Worm (Caenorhabditis elegans) whole organism, mixed stage, embryonic: ENCODE data around the gene C29G2.3.
"Not testable (repeated sequence)": the region's sequence is repeated elsewhere in the genome, so short reads cannot be mapped to it uniquely, and the experiment has no call there.

Experiments used
- M03D4.4 ChIP-seq: sonication (generic microtip); optimal IDR thresholded peaks from 2 replicates; lab custom pipeline; 2017; ENCODE audit warnings: mild to moderate bottlenecking, missing genetic modification characterization, missing compliant biosample characterization
- bed-3 ChIP-seq: fragments of 200-800 bp; sonication (Bioruptor generic); optimal IDR thresholded peaks from 3 replicates; lab custom pipeline; 2018; ENCODE audit warnings: mild to moderate bottlenecking, missing genetic modification characterization, moderate library complexity, missing compliant biosample characterization
- blmp-1 ChIP-seq: fragments of 150-350 bp; optimal IDR thresholded peaks from 2 replicates; lab custom pipeline; 2014; ENCODE audit warnings: missing biosample characterization, missing genetic modification characterization
- ceh-39 ChIP-seq: fragments of 150-350 bp; optimal IDR thresholded peaks from 2 replicates; lab custom pipeline; 2014; ENCODE audit warnings: missing biosample characterization, missing genetic modification characterization
- ceh-43 ChIP-seq: fragments of 200-800 bp; sonication (Bioruptor generic); optimal IDR thresholded peaks from 2 replicates; lab custom pipeline; 2018; ENCODE audit warnings: mild to moderate bottlenecking, missing genetic modification characterization, moderate library complexity, missing compliant biosample characterization
- ceh-83 ChIP-seq: fragments of 200-800 bp; sonication (Bioruptor generic); optimal IDR thresholded peaks from 2 replicates; lab custom pipeline; 2018; ENCODE audit warnings: mild to moderate bottlenecking, missing genetic modification characterization, missing compliant biosample characterization
- ces-1 ChIP-seq: fragments of 150-350 bp; optimal IDR thresholded peaks from 2 replicates; lab custom pipeline; 2014; ENCODE audit warnings: missing biosample characterization, missing genetic modification reagents, missing genetic modification characterization
- cnd-1 ChIP-seq: fragments of 200-800 bp; sonication (Bioruptor generic); optimal IDR thresholded peaks from 2 replicates; lab custom pipeline; 2018; ENCODE audit warnings: mild to moderate bottlenecking, missing genetic modification characterization, missing compliant biosample characterization
- drap-1 ChIP-seq: fragments of 200-800 bp; sonication (Bioruptor generic); optimal IDR thresholded peaks from 3 replicates; lab custom pipeline; 2018; ENCODE audit warnings: mild to moderate bottlenecking, missing genetic modification characterization, missing compliant biosample characterization
- flh-1 ChIP-seq: fragments of 200-800 bp; sonication (Bioruptor generic); optimal IDR thresholded peaks from 2 replicates; lab custom pipeline; 2018; ENCODE audit warnings: mild to moderate bottlenecking, missing genetic modification characterization, moderate library complexity, missing compliant biosample characterization
- ham-2 ChIP-seq: fragments of 200-800 bp; sonication (Bioruptor generic); optimal IDR thresholded peaks from 2 replicates; lab custom pipeline; 2018; ENCODE audit warnings: mild to moderate bottlenecking, missing genetic modification characterization, missing compliant biosample characterization
- hlh-1 ChIP-seq: fragments of 150-350 bp; optimal IDR thresholded peaks from 2 replicates; lab custom pipeline; 2014; ENCODE audit warnings: missing biosample characterization, missing genetic modification reagents, missing genetic modification characterization
- lin-13 ChIP-seq: fragments of 150-350 bp; optimal IDR thresholded peaks from 2 replicates; lab custom pipeline; 2014; ENCODE audit warnings: missing biosample characterization, missing genetic modification characterization
- lin-32 ChIP-seq: fragments of 200-800 bp; sonication (Bioruptor generic); optimal IDR thresholded peaks from 2 replicates; lab custom pipeline; 2018; ENCODE audit warnings: mild to moderate bottlenecking, missing genetic modification characterization, missing compliant biosample characterization
- lsy-2 ChIP-seq: fragments of 150-350 bp; optimal IDR thresholded peaks from 2 replicates; lab custom pipeline; 2014; ENCODE audit warnings: missing biosample characterization, missing genetic modification characterization
- mab-5 ChIP-seq: fragments of 150-350 bp; optimal IDR thresholded peaks from 2 replicates; lab custom pipeline; 2014; ENCODE audit warnings: missing biosample characterization, missing genetic modification characterization
- mep-1 ChIP-seq: fragments of 150-350 bp; optimal IDR thresholded peaks from 2 replicates; lab custom pipeline; 2017; ENCODE audit warnings: missing biosample characterization, missing genetic modification reagents, missing genetic modification characterization, inconsistent platforms
- mls-2 ChIP-seq: sonication (generic microtip); optimal IDR thresholded peaks from 2 replicates; lab custom pipeline; 2016; ENCODE audit warnings: mild to moderate bottlenecking, missing genetic modification characterization, moderate library complexity, missing compliant biosample characterization
- nhr-12 ChIP-seq: fragments of 150-350 bp; optimal IDR thresholded peaks from 2 replicates; lab custom pipeline; 2014; ENCODE audit warnings: missing biosample characterization, missing genetic modification characterization
- nhr-2 ChIP-seq: fragments of 150-350 bp; optimal IDR thresholded peaks from 2 replicates; lab custom pipeline; 2014; ENCODE audit warnings: missing biosample characterization, missing genetic modification characterization
- nhr-237 ChIP-seq: fragments of 150-350 bp; optimal IDR thresholded peaks from 2 replicates; lab custom pipeline; 2014; ENCODE audit warnings: missing biosample characterization, missing genetic modification characterization
- nhr-28 ChIP-seq: fragments of 150-350 bp; optimal IDR thresholded peaks from 2 replicates; lab custom pipeline; 2014; ENCODE audit warnings: missing biosample characterization, missing genetic modification characterization
- pha-4 ChIP-seq: fragments of 150-350 bp; optimal IDR thresholded peaks from 2 replicates; lab custom pipeline; 2018; ENCODE audit warnings: missing biosample characterization, missing genetic modification reagents, missing genetic modification characterization
- sem-2 ChIP-seq: fragments of 200-800 bp; sonication (Bioruptor generic); optimal IDR thresholded peaks from 2 replicates; lab custom pipeline; 2018; ENCODE audit warnings: mild to moderate bottlenecking, missing genetic modification characterization, missing compliant biosample characterization
- snpc-4 ChIP-seq: fragments of 150-350 bp; optimal IDR thresholded peaks from 2 replicates; lab custom pipeline; 2014; ENCODE audit warnings: missing biosample characterization, missing genetic modification characterization
- sptf-1 ChIP-seq: sonication (generic microtip); optimal IDR thresholded peaks from 2 replicates; lab custom pipeline; 2017; ENCODE audit warnings: mild to moderate bottlenecking, missing genetic modification characterization, moderate library complexity, missing compliant biosample characterization
- unc-39 ChIP-seq: fragments of 150-350 bp; optimal IDR thresholded peaks from 2 replicates; lab custom pipeline; 2014; ENCODE audit warnings: missing biosample characterization, missing genetic modification characterization
- unc-62 ChIP-seq: fragments of 150-350 bp; optimal IDR thresholded peaks from 2 replicates; lab custom pipeline; 2014; ENCODE audit warnings: missing biosample characterization, missing genetic modification reagents, missing genetic modification characterization
- ztf-11 ChIP-seq: fragments of 150-350 bp; optimal IDR thresholded peaks from 2 replicates; lab custom pipeline; 2014; ENCODE audit warnings: missing biosample characterization, missing genetic modification characterization

C29G2.3 gene

ce11 chrV:2580598-2580997 is at the start of gene C29G2.3:
Gene C29G2.3, plus strand, starts transcription at chrV:2580898.
- TF ChIP-seq lin-32 (GFP tag; lab: Kevin White, UChicago) (no peak), mls-2 (tag; lab: Kevin White, UChicago) (no peak)

DNA sequence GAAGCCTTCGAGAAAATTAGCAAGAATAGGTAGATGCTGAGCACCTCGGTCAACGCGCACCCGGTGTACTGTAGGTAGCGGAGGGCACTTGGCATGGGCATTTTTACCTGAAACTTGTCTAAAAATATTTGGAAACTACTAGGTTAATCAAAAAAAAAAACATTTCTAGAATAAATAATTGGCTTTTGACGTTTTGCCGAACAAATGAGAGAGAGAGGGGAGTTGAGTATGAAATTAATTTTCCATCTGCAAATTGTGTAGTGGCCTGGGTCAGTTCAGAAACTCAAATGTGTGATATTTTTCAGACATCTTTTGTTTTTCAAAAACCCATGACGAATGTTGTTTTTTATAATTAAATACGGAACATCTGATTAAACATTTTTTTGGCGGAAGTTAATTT is 44.4 kb upstream of the C29G2.3 start, which contains the start of gene Y45G12C.10:
Y45G12C.10 (minus strand) TSS at position 101 of the 400 bp plus-strand sequence.
- TF ChIP-seq blmp-1, mab-5, lsy-2 (tag; lab: Kevin White, UChicago): not testable (repeated sequence)

- not testable (repeated sequence) for TF ChIP-seq sptf-1; hlh-1 (tag; lab: Kevin White, UChicago); nhr-237 (tag; lab: Kevin White, UChicago)
Observed at ce11 chrV:2561390-2561789, 19.3 kb upstream of the C29G2.3 start, which contains the start of gene gst-10. Gene gst-10, plus strand, starts transcription at chrV:2561690.

DNA sequence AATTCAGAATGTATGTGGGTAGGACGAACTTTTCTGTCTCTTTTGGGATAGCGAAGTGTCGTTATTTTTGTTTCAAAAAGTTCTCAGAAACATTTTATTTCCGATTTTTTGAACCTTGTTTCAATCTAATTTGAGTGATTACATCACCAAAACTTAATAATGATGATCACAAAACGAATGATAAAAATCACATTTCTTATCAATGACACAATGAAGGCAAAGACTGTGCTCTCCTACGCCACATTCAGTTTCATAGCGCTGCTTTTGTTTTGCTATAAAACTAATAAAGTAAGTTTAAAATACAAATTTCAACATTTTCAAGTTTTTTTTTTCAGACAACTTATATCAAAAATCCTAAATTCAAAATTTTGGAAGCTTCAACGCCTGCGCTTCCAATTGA is 15.2 kb upstream of the C29G2.3 start, which contains the start of gene Y45G12C.1:
Y45G12C.1 (plus strand) TSS at position 159 of the 400 bp plus-strand sequence.
- no peak for TF ChIP-seq nhr-2
- TF ChIP-seq sem-2 (GFP tag; lab: Kevin White, UChicago) = no peak
- TF ChIP-seq lin-32 (GFP tag; lab: Kevin White, UChicago) = no peak
- TF ChIP-seq ces-1 (GFP tag; lab: Kevin White, UChicago) = no peak
- no peak for TF ChIP-seq nhr-12
- TF ChIP-seq mls-2 (tag; lab: Kevin White, UChicago) = no peak
- TF ChIP-seq nhr-237 (tag; lab: Kevin White, UChicago) = no peak
- TF ChIP-seq ceh-83 (GFP tag; lab: Kevin White, UChicago) = no peak
- TF ChIP-seq sptf-1 = no peak
- TF ChIP-seq ceh-39 (tag; lab: Kevin White, UChicago) = no peak
- TF ChIP-seq lin-13 (tag; lab: Kevin White, UChicago) = no peak
- TF ChIP-seq flh-1 (GFP tag; lab: Kevin White, UChicago) = no peak

DNA sequence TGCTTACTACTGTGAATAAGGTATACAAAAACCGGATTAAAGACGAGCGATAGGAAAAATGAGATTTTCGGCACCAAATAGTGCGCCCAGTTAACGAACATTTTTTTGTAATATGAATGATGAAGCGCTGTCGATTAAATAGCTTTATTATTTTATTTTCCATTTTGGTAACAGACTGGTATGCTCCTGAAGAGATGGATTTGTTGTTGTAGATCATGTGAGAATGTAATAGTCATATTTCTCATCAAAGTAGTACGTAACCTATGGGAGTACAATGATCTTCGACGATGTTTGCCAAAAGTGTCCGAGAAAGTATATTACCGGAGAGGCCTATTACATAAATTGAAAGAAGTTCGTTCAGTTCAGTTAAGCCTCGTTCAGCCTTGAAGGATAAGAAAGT is 10.1 kb upstream of the C29G2.3 start, which contains the start of gene srj-19:
srj-19 (minus strand) TSS at position 101 of the 400 bp plus-strand sequence.
- TF ChIP-seq ztf-11 (tag; lab: Kevin White, UChicago) (no peak), M03D4.4 (tag; lab: Kevin White, UChicago) (no peak), ham-2 (GFP tag; lab: Kevin White, UChicago) (no peak), blmp-1 (tag; lab: Kevin White, UChicago) (no peak), cnd-1 (tag; lab: Kevin White, UChicago) (no peak), ceh-43 (GFP tag; lab: Kevin White, UChicago) (no peak), lin-13 (tag; lab: Kevin White, UChicago) (no peak), unc-39 (tag; lab: Kevin White, UChicago) (no peak), mep-1 (tag; lab: Kevin White, UChicago) (no peak), bed-3 (GFP tag; lab: Kevin White, UChicago) (no peak), ceh-39 (tag; lab: Kevin White, UChicago) (no peak)

DNA sequence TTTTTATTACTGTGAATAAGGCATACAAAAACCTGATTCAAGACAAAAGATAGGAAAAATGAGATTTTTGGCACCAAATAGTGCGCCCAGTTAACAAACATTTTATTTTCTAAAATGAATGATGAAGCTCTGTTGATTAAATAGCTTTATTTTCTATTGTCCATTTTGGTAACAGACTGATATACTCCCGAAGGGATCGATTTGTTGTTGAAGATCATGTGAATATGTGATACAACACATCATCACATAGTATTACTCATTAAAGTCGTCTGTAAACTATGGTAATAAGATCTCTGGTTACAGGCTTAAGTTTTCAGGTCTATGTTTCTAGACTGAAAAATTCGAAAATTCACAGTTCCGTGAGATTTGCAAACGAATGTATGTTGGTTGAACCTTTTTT is 7.6 kb upstream of the C29G2.3 start, which contains the start of gene srj-20:
srj-20 (minus strand) TSS at position 101 of the 400 bp plus-strand sequence.
- no peak for TF ChIP-seq lin-32 (GFP tag; lab: Kevin White, UChicago)
- TF ChIP-seq hlh-1 (tag; lab: Kevin White, UChicago) = no peak

DNA sequence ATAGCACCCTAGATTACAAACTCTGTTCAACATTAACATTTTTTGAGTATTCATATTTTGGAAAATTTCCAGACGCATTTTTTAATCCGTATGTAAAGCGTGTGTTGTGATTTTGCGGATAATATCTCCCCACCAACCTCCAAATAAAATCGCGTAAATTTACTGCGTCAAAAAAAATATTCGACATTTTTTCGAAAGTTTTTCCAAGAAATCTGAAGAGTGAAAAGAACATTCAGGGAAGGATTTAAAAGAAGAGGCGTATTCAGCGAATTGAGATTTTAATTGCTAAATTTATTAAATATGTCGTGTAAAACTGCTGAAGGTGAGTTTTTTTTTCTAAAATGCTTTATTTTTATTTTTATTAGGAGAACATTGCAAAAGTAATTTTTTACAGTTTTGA is 6.8 kb upstream of the C29G2.3 start, which contains the start of gene nhr-290:
nhr-290 (plus strand) TSS at position 301 of the 400 bp plus-strand sequence.
- TF ChIP-seq hlh-1 (tag; lab: Kevin White, UChicago) (no peak), snpc-4 (tag; lab: Kevin White, UChicago) (no peak), M03D4.4 (tag; lab: Kevin White, UChicago) (no peak), sptf-1 (no peak), unc-39 (tag; lab: Kevin White, UChicago) (no peak), drap-1 (GFP tag; lab: Kevin White, UChicago) (no peak), nhr-237 (tag; lab: Kevin White, UChicago) (no peak), unc-62 (GFP tag; lab: Kevin White, UChicago) (no peak), ces-1 (GFP tag; lab: Kevin White, UChicago) (no peak), nhr-28 (tag; lab: Kevin White, UChicago) (no peak), ceh-43 (GFP tag; lab: Kevin White, UChicago) (no peak), nhr-2 (no peak), mls-2 (tag; lab: Kevin White, UChicago) (no peak), ceh-39 (tag; lab: Kevin White, UChicago) (no peak), sem-2 (GFP tag; lab: Kevin White, UChicago) (no peak), blmp-1 (tag; lab: Kevin White, UChicago) (no peak), lsy-2 (tag; lab: Kevin White, UChicago) (no peak), pha-4 (tag; lab: Kevin White, UChicago) (no peak), bed-3 (GFP tag; lab: Kevin White, UChicago) (no peak), lin-13 (tag; lab: Kevin White, UChicago) (no peak)
